Fruit fly (Drosophila melanogaster) whole organism, embryonic: Measurements from ENCODE around the gene pxb.

Source experiments
- Bgb ChIP-seq: fragments of 200-800 bp; sonication (Bioruptor generic); IDR thresholded peaks from 2 replicates; pipeline ENCODE4 v1.3.6; 2022; ENCODE audit warnings: missing biosample characterization, missing genetic modification characterization; ENCODE audit not compliant: partially characterized antibody
- CG10267 ChIP-seq: fragments of 200-800 bp; sonication (Bioruptor generic); optimal IDR thresholded peaks from 2 replicates; lab custom pipeline; 2018; ENCODE audit warnings: missing biosample characterization, mild to moderate bottlenecking, missing genetic modification characterization, moderate library complexity
- CG10979 ChIP-seq: fragments of 200-800 bp; sonication (Bioruptor generic); optimal IDR thresholded peaks from 2 replicates; lab custom pipeline; 2018; ENCODE audit warnings: missing biosample characterization, mild to moderate bottlenecking, missing genetic modification characterization, moderate library complexity
- CG11398 ChIP-seq: fragments of 200-800 bp; sonication (Bioruptor generic); optimal IDR thresholded peaks from 2 replicates; lab custom pipeline; 2016; ENCODE audit warnings: missing biosample characterization, missing genetic modification characterization
- CG17359 ChIP-seq: fragments of 200-800 bp; sonication (Bioruptor generic); optimal IDR thresholded peaks from 3 replicates; lab custom pipeline; 2018; ENCODE audit warnings: missing biosample characterization, mild to moderate bottlenecking, missing genetic modification characterization, moderate library complexity
- CG17385 ChIP-seq: fragments of 200-800 bp; sonication (Bioruptor generic); optimal IDR thresholded peaks from 3 replicates; lab custom pipeline; 2018; ENCODE audit warnings: missing biosample characterization, mild to moderate bottlenecking, missing genetic modification characterization
- CG2712 ChIP-seq: fragments of 200-800 bp; optimal IDR thresholded peaks from 3 replicates; lab custom pipeline; 2019; ENCODE audit warnings: missing biosample characterization, mild to moderate bottlenecking, missing genetic modification characterization, moderate library complexity
- CG33557 ChIP-seq: fragments of 200-800 bp; sonication (Bioruptor generic); optimal IDR thresholded peaks from 2 replicates; lab custom pipeline; 2019; ENCODE audit warnings: missing biosample characterization, mild to moderate bottlenecking, missing genetic modification characterization, moderate library complexity
- CG3838 ChIP-seq: fragments of 200-800 bp; sonication (Bioruptor generic); optimal IDR thresholded peaks from 3 replicates; lab custom pipeline; 2016; ENCODE audit warnings: missing biosample characterization, missing genetic modification characterization
- CG6654 ChIP-seq: fragments of 200-800 bp; sonication (Bioruptor generic); optimal IDR thresholded peaks from 2 replicates; lab custom pipeline; 2017; ENCODE audit warnings: missing biosample characterization, mild to moderate bottlenecking, missing genetic modification characterization
- CG6791 ChIP-seq: fragments of 200-800 bp; sonication (Bioruptor generic); IDR thresholded peaks from 3 replicates; pipeline ENCODE4 v1.3.6; 2022; ENCODE audit warnings: missing biosample characterization, missing genetic modification characterization; ENCODE audit not compliant: partially characterized antibody
- CG7745 ChIP-seq: fragments of 200-800 bp; sonication (Bioruptor generic); optimal IDR thresholded peaks from 2 replicates; lab custom pipeline; 2018; ENCODE audit warnings: missing biosample characterization, mild to moderate bottlenecking, missing genetic modification characterization, moderate library complexity
- CG8290 ChIP-seq, 3 experiments: fragments of 200-800 bp; sonication (Bioruptor generic); optimal IDR thresholded peaks; 2 replicates each; lab custom pipeline; 2016 to 2019; ENCODE audit warnings: missing biosample characterization in 3 of 3, missing genetic modification characterization in 3 of 3, mild to moderate bottlenecking in 2 of 3, moderate library complexity in 1 of 3
- CG8478 ChIP-seq: fragments of >200 bp; optimal IDR thresholded peaks from 2 replicates; lab custom pipeline; 2018
- CoRest ChIP-seq: fragments of 200-800 bp; sonication (Bioruptor generic); optimal IDR thresholded peaks from 3 replicates; lab custom pipeline; 2018; ENCODE audit warnings: missing biosample characterization, mild to moderate bottlenecking, missing genetic modification characterization, moderate library complexity
- Doc2 ChIP-seq: fragments of 200-800 bp; sonication (Bioruptor generic); IDR thresholded peaks from 2 replicates; pipeline ENCODE4 v1.3.6; 2022; ENCODE audit warnings: missing biosample characterization, missing genetic modification characterization
- Hand ChIP-seq: fragments of 200-800 bp; sonication (Bioruptor generic); optimal IDR thresholded peaks from 2 replicates; lab custom pipeline; 2017; ENCODE audit warnings: mild to moderate bottlenecking, missing biosample characterization, missing genetic modification reagents, missing genetic modification characterization
- Hr51 ChIP-seq, 2 experiments: fragments of 200-800 bp; sonication (Bioruptor generic); optimal IDR thresholded peaks; 2 replicates in 1 of 2; 3 replicates in 1 of 2; lab custom pipeline; 2016 to 2018; ENCODE audit warnings: missing biosample characterization in 2 of 2, missing genetic modification characterization in 2 of 2, mild to moderate bottlenecking in 1 of 2, moderate library complexity in 1 of 2
- Jarid2 ChIP-seq: fragments of 200-800 bp; sonication (Bioruptor generic); optimal IDR thresholded peaks from 3 replicates; lab custom pipeline; 2017; ENCODE audit warnings: mild to moderate bottlenecking, missing biosample characterization, missing genetic modification reagents, missing genetic modification characterization
- Mad ChIP-seq: fragments of 200-800 bp; sonication (Bioruptor generic); optimal IDR thresholded peaks from 2 replicates; lab custom pipeline; 2016; ENCODE audit warnings: missing biosample characterization, missing genetic modification characterization
- NC2β ChIP-seq: fragments of 200-800 bp; sonication (Bioruptor generic); optimal IDR thresholded peaks from 2 replicates; lab custom pipeline; 2016; ENCODE audit warnings: missing biosample characterization, missing genetic modification characterization
- Opbp ChIP-seq: fragments of 200-800 bp; sonication (Bioruptor generic); IDR thresholded peaks from 3 replicates; pipeline ENCODE4 v1.3.6; 2022; ENCODE audit warnings: missing biosample characterization, missing genetic modification characterization; ENCODE audit not compliant: partially characterized antibody
- Optix ChIP-seq: fragments of 200-800 bp; sonication (Bioruptor generic); IDR thresholded peaks from 3 replicates; pipeline ENCODE4 v1.3.6; 2022; ENCODE audit warnings: missing biosample characterization, missing genetic modification characterization
- PHDP ChIP-seq: fragments of 200-800 bp; sonication (Bioruptor generic); optimal IDR thresholded peaks from 3 replicates; lab custom pipeline; 2018; ENCODE audit warnings: missing biosample characterization, mild to moderate bottlenecking, missing genetic modification characterization, moderate library complexity
- Scr ChIP-seq: fragments of 200-800 bp; sonication (Bioruptor generic); IDR thresholded peaks from 2 replicates; pipeline ENCODE4 v1.3.6; 2022; ENCODE audit warnings: missing biosample characterization, missing genetic modification characterization; ENCODE audit not compliant: partially characterized antibody
- Spps ChIP-seq: fragments of 200-800 bp; sonication (Bioruptor generic); optimal IDR thresholded peaks from 2 replicates; lab custom pipeline; 2018; ENCODE audit warnings: missing biosample characterization, mild to moderate bottlenecking, missing genetic modification characterization
- Trl ChIP-seq, 3 experiments: fragments of >200 bp in 2 of 3; fragments of 200-800 bp in 1 of 3; sonication (Bioruptor generic) in 1 of 3; optimal IDR thresholded peaks; 2 replicates in 1 of 3; 3 replicates in 2 of 3; lab custom pipeline; 2016 to 2017; ENCODE audit warnings: missing biosample characterization in 1 of 3, missing genetic modification characterization in 1 of 3
- ara ChIP-seq: fragments of 200-800 bp; sonication (Bioruptor generic); IDR thresholded peaks from 2 replicates; pipeline ENCODE4 v1.3.6; 2022; ENCODE audit warnings: missing biosample characterization, missing genetic modification characterization
- dm ChIP-seq: fragments of 200-800 bp; sonication (Bioruptor generic); optimal IDR thresholded peaks from 3 replicates; lab custom pipeline; 2016; ENCODE audit warnings: missing biosample characterization, missing genetic modification characterization
- dysf ChIP-seq: fragments of 200-800 bp; sonication (Bioruptor generic); IDR thresholded peaks from 3 replicates; pipeline ENCODE4 v1.3.6; 2022; ENCODE audit warnings: missing biosample characterization, missing genetic modification characterization
- fu2 ChIP-seq: fragments of 200-800 bp; sonication (Bioruptor generic); optimal IDR thresholded peaks from 2 replicates; lab custom pipeline; 2016; ENCODE audit warnings: missing biosample characterization, missing genetic modification characterization
- gcm ChIP-seq: fragments of 200-800 bp; sonication (Bioruptor generic); optimal IDR thresholded peaks from 2 replicates; lab custom pipeline; 2019; ENCODE audit warnings: missing biosample characterization, mild to moderate bottlenecking, missing genetic modification characterization, moderate library complexity
- gcm2 ChIP-seq: fragments of 200-800 bp; sonication (Bioruptor generic); optimal IDR thresholded peaks from 2 replicates; lab custom pipeline; 2016; ENCODE audit warnings: missing biosample characterization, missing genetic modification characterization
- grau ChIP-seq: fragments of 200-800 bp; optimal IDR thresholded peaks from 3 replicates; lab custom pipeline; 2019; ENCODE audit warnings: missing biosample characterization, mild to moderate bottlenecking, missing genetic modification characterization, moderate library complexity
- gsb-n ChIP-seq: fragments of 200-800 bp; sonication (Bioruptor generic); optimal IDR thresholded peaks from 3 replicates; lab custom pipeline; 2018; ENCODE audit warnings: missing biosample characterization, mild to moderate bottlenecking, missing genetic modification characterization
- hbn ChIP-seq: fragments of 200-800 bp; sonication (Bioruptor generic); IDR thresholded peaks from 2 replicates; pipeline ENCODE4 v1.3.6; 2022; ENCODE audit warnings: missing biosample characterization, missing genetic modification characterization; ENCODE audit not compliant: partially characterized antibody
- her ChIP-seq: fragments of 200-800 bp; sonication (Bioruptor generic); optimal IDR thresholded peaks from 2 replicates; lab custom pipeline; 2016; ENCODE audit warnings: missing biosample characterization, missing genetic modification characterization
- insv ChIP-seq, 2 experiments: fragments of 200-800 bp; sonication (Bioruptor generic); optimal IDR thresholded peaks; 3 replicates each; lab custom pipeline; 2016 to 2018; ENCODE audit warnings: missing biosample characterization in 2 of 2, missing genetic modification characterization in 2 of 2
- jing ChIP-seq: fragments of 200-800 bp; sonication (Bioruptor generic); optimal IDR thresholded peaks from 2 replicates; lab custom pipeline; 2018; ENCODE audit warnings: missing biosample characterization, mild to moderate bottlenecking, missing genetic modification characterization
- kah ChIP-seq: fragments of 200-800 bp; sonication (Bioruptor generic); optimal IDR thresholded peaks from 2 replicates; lab custom pipeline; 2018; ENCODE audit warnings: missing biosample characterization, mild to moderate bottlenecking, missing genetic modification characterization
- kni ChIP-seq: fragments of 200-800 bp; sonication (Bioruptor generic); optimal IDR thresholded peaks from 3 replicates; lab custom pipeline; 2017; ENCODE audit warnings: mild to moderate bottlenecking, missing biosample characterization, missing genetic modification reagents, missing genetic modification characterization
- lilli ChIP-seq: fragments of 200-800 bp; sonication (Bioruptor generic); optimal IDR thresholded peaks from 3 replicates; lab custom pipeline; 2016; ENCODE audit warnings: missing biosample characterization, missing genetic modification characterization
- p53 ChIP-seq: fragments of 200-800 bp; sonication (Bioruptor generic); optimal IDR thresholded peaks from 2 replicates; lab custom pipeline; 2016; ENCODE audit warnings: missing biosample characterization, missing genetic modification characterization
- pros ChIP-seq: fragments of 200-800 bp; sonication (Bioruptor generic); optimal IDR thresholded peaks from 3 replicates; lab custom pipeline; 2019; ENCODE audit warnings: missing biosample characterization, mild to moderate bottlenecking, missing genetic modification characterization, moderate library complexity
- sr ChIP-seq: fragments of 200-800 bp; sonication (Bioruptor generic); IDR thresholded peaks from 3 replicates; pipeline ENCODE4 v1.3.6; 2022; ENCODE audit warnings: missing biosample characterization, missing genetic modification characterization
- stwl ChIP-seq: fragments of 200-800 bp; sonication (Bioruptor generic); optimal IDR thresholded peaks from 3 replicates; lab custom pipeline; 2018; ENCODE audit warnings: missing biosample characterization, mild to moderate bottlenecking, missing genetic modification characterization, moderate library complexity
- trem ChIP-seq: fragments of 200-800 bp; optimal IDR thresholded peaks from 3 replicates; lab custom pipeline; 2019; ENCODE audit warnings: missing biosample characterization, mild to moderate bottlenecking, missing genetic modification characterization, moderate library complexity
- vvl ChIP-seq: fragments of 200-800 bp; sonication (Bioruptor generic); IDR thresholded peaks from 2 replicates; pipeline ENCODE4 v1.3.6; 2022; ENCODE audit warnings: missing biosample characterization, missing genetic modification characterization
- z ChIP-seq: fragments of 200-800 bp; sonication (Bioruptor generic); IDR thresholded peaks from 3 replicates; pipeline ENCODE4 v1.3.6; 2022; ENCODE audit warnings: missing biosample characterization, missing genetic modification characterization

The pxb gene

DNA sequence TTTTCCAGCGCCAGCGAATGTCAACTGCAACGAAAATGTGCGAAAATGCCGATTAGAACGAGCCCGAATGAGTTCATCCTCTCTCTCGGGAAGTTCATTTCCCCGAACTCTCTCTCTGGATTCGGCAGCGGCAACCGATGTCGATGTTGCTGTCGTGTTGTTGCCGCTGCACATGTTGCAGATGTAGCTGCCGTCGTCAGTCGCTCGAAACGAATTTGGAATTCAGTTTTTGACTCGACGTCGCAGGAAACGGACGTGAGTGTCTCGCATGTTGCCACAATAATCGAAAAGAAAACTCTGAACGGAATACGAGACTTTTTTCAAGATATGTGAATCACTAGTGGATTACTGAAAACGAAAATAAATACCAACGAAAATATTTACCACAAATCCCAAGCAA, at the start of gene pxb (continued):
- TF ChIP-seq Doc2 (GFP tag; lab: Robert Waterston, UW), result no peak
- peak; percentile 24 for TF ChIP-seq CG17359 (tag; lab: Kevin White, UChicago)
- peak; percentile 77 for TF ChIP-seq Opbp (GFP tag; lab: Robert Waterston, UW)
- TF ChIP-seq CoRest (tag; lab: Kevin White, UChicago), result peak; percentile 1
- peak; percentile 60 for TF ChIP-seq Bgb (GFP tag; lab: Robert Waterston, UW)
- peak in 1 of 2 experiments; percentile 2 for TF ChIP-seq Hr51 (GFP tag; optimal IDR thresholded peaks at IDR 0.05; lab: Kevin White, UChicago)
- TF ChIP-seq PHDP, result peak; percentile 7
- peak; percentile 23 for TF ChIP-seq CG10979
- peak; percentile 22 for TF ChIP-seq Spps (tag; lab: Kevin White, UChicago)
- TF ChIP-seq gcm2 (GFP tag; lab: Kevin White, UChicago), result no peak
- TF ChIP-seq pros (GFP tag; lab: Kevin White, UChicago), result peak; percentile 61
- peak; percentile 80 for TF ChIP-seq z (GFP tag; lab: Robert Waterston, UW)
- TF ChIP-seq jing (GFP tag; lab: Kevin White, UChicago), result peak; percentile 47
- no peak for TF ChIP-seq CG33557 (GFP tag; lab: Kevin White, UChicago)
- TF ChIP-seq dm (GFP tag; lab: Kevin White, UChicago), result no peak
- TF ChIP-seq CG2712 (tag; lab: Kevin White, UChicago), result peak; percentile 37
- TF ChIP-seq vvl (GFP tag; lab: Robert Waterston, UW), result peak; percentile 78
- peak; percentile 20 for TF ChIP-seq gcm (GFP tag; lab: Kevin White, UChicago)
- peak; percentile 20 for TF ChIP-seq CG17385
- TF ChIP-seq Optix, result no peak
- no peak for TF ChIP-seq CG8478 (lab: Kevin White, UChicago)
- no peak for TF ChIP-seq dysf (GFP tag; lab: Robert Waterston, UW)
- peak; percentile 0 for TF ChIP-seq CG10267 (tag; lab: Kevin White, UChicago)
- TF ChIP-seq her (GFP tag; lab: Kevin White, UChicago), result peak; percentile 33
- peak; percentile 35 for TF ChIP-seq NC2β (GFP tag; lab: Kevin White, UChicago)
- peak; percentile 99 for TF ChIP-seq Jarid2 (GFP tag; lab: Kevin White, UChicago)
- peak; percentile 46 for TF ChIP-seq CG7745 (tag; lab: Kevin White, UChicago)
- no peak for TF ChIP-seq CG6654
- TF ChIP-seq CG8290 (GFP tag; optimal IDR thresholded peaks at IDR 0.05; lab: Kevin White, UChicago), result peak; percentile 15
- TF ChIP-seq CG8290 (tag; optimal IDR thresholded peaks at IDR 0.05; lab: Kevin White, UChicago), result peak in 1 of 2 experiments; percentile 53
- no peak for TF ChIP-seq hbn
- TF ChIP-seq insv (GFP tag; optimal IDR thresholded peaks at IDR 0.05; lab: Kevin White, UChicago), result peak in 1 of 2 experiments; percentile 58
- TF ChIP-seq p53 (GFP tag; lab: Kevin White, UChicago), result no peak
- TF ChIP-seq grau (tag; lab: Kevin White, UChicago), result peak; percentile 22
- peak; percentile 36 for TF ChIP-seq kni
- peak; percentile 16; the same call in 1 of the 3 replicates for TF ChIP-seq sr (GFP tag; lab: Robert Waterston, UW)
- TF ChIP-seq CG6791, result peak; percentile 63; the same call in 1 of the 3 replicates
- peak; percentile 3 for TF ChIP-seq CG3838 (GFP tag; lab: Kevin White, UChicago)
- TF ChIP-seq kah (GFP tag; lab: Kevin White, UChicago), result no peak
- peak; percentile 39 for TF ChIP-seq CG11398 (GFP tag; lab: Kevin White, UChicago)
- TF ChIP-seq Mad (GFP tag; lab: Kevin White, UChicago), result peak; percentile 24
- peak; percentile 20 for TF ChIP-seq Hand (GFP tag; lab: Kevin White, UChicago)
- peak; percentile 10 for TF ChIP-seq trem (tag; lab: Kevin White, UChicago)
- TF ChIP-seq fu2 (GFP tag; lab: Kevin White, UChicago), result no peak
- peak; percentile 28 for TF ChIP-seq stwl (tag; lab: Kevin White, UChicago)
- no peak for TF ChIP-seq lilli (GFP tag; lab: Kevin White, UChicago)
- peak; percentile 58 to 83 for TF ChIP-seq Trl (optimal IDR thresholded peaks at IDR 0.05; lab: Kevin White, UChicago)
- TF ChIP-seq Trl (GFP tag; optimal IDR thresholded peaks at IDR 0.05; lab: Kevin White, UChicago), result peak; percentile 13
- 0 out of 2 replicates have a peak, but pooled peaks have one; percentile 30 for TF ChIP-seq ara (GFP tag; lab: Robert Waterston, UW)
- 0 out of 2 replicates have a peak, but pooled peaks have one; percentile 26 for TF ChIP-seq Scr
- peak; percentile 78 for TF ChIP-seq gsb-n
